Worm (Caenorhabditis elegans) whole organism, L3 larva: ENCODE measurements around the gene nduf-9.

Experiments
- ceh-16 ChIP-seq: sonication (generic microtip); optimal IDR thresholded peaks from 2 replicates; lab custom pipeline; 2017; ENCODE audit warnings: missing biosample characterization, missing genetic modification characterization
- ceh-28 ChIP-seq: fragments of 150-350 bp; optimal IDR thresholded peaks from 2 replicates; lab custom pipeline; 2014; ENCODE audit warnings: missing biosample characterization, missing genetic modification reagents, missing genetic modification characterization
- ceh-9 ChIP-seq: sonication (generic microtip); optimal IDR thresholded peaks from 2 replicates; lab custom pipeline; 2018; ENCODE audit warnings: missing biosample characterization, missing genetic modification characterization
- elt-1 ChIP-seq: fragments of 150-350 bp; optimal IDR thresholded peaks from 2 replicates; lab custom pipeline; 2014; ENCODE audit warnings: missing biosample characterization, missing genetic modification characterization
- elt-2 ChIP-seq: sonication (generic microtip); optimal IDR thresholded peaks from 2 replicates; lab custom pipeline; 2016; ENCODE audit warnings: missing genetic modification reagents, mild to moderate bottlenecking, missing genetic modification characterization, missing compliant biosample characterization
- eor-1 ChIP-seq, 2 experiments: fragments of 150-350 bp; optimal IDR thresholded peaks; 2 replicates each; lab custom pipeline; 2014 to 2018; ENCODE audit warnings: missing biosample characterization in 2 of 2, missing genetic modification characterization in 2 of 2
- fkh-10 ChIP-seq: sonication (generic microtip); optimal IDR thresholded peaks from 2 replicates; lab custom pipeline; 2017; ENCODE audit warnings: missing biosample characterization, missing genetic modification reagents, missing genetic modification characterization
- fkh-2 ChIP-seq: fragments of 150-350 bp; optimal IDR thresholded peaks from 2 replicates; lab custom pipeline; 2014; ENCODE audit warnings: missing biosample characterization, missing genetic modification reagents, missing genetic modification characterization
- fos-1 ChIP-seq: fragments of 150-350 bp; optimal IDR thresholded peaks from 2 replicates; lab custom pipeline; 2014; ENCODE audit warnings: missing biosample characterization, missing genetic modification characterization
- hmg-11 ChIP-seq: sonication (generic microtip); optimal IDR thresholded peaks from 2 replicates; lab custom pipeline; 2016; ENCODE audit warnings: missing genetic modification characterization, missing compliant biosample characterization
- jun-1 ChIP-seq: fragments of 150-350 bp; optimal IDR thresholded peaks from 2 replicates; lab custom pipeline; 2014; ENCODE audit warnings: missing biosample characterization, missing genetic modification reagents, missing genetic modification characterization
- lin-15B ChIP-seq: fragments of 150-350 bp; optimal IDR thresholded peaks from 2 replicates; lab custom pipeline; 2014; ENCODE audit warnings: missing biosample characterization, missing genetic modification characterization
- lin-39 ChIP-seq: fragments of 150-350 bp; optimal IDR thresholded peaks from 2 replicates; lab custom pipeline; 2018; ENCODE audit warnings: missing biosample characterization, missing genetic modification reagents, missing genetic modification characterization
- lsy-12 ChIP-seq: sonication (generic microtip); optimal IDR thresholded peaks from 2 replicates; lab custom pipeline; 2016; ENCODE audit warnings: mild to moderate bottlenecking, missing genetic modification characterization, missing compliant biosample characterization
- nfya-1 ChIP-seq: sonication (generic microtip); optimal IDR thresholded peaks from 2 replicates; lab custom pipeline; 2017; ENCODE audit warnings: missing genetic modification characterization, mild to moderate bottlenecking, missing compliant biosample characterization, antibody characterized with exemption, moderate library complexity; ENCODE audit not compliant: insufficient read depth
- nhr-11 ChIP-seq: fragments of 150-350 bp; optimal IDR thresholded peaks from 2 replicates; lab custom pipeline; 2014; ENCODE audit warnings: missing biosample characterization, missing genetic modification characterization
- nhr-237 ChIP-seq: fragments of 150-350 bp; optimal IDR thresholded peaks from 2 replicates; lab custom pipeline; 2014; ENCODE audit warnings: missing biosample characterization, missing genetic modification characterization
- nhr-25 ChIP-seq: sonication (generic microtip); optimal IDR thresholded peaks from 2 replicates; lab custom pipeline; 2017; ENCODE audit warnings: missing biosample characterization, missing genetic modification characterization
- nhr-43 ChIP-seq: sonication (generic microtip); optimal IDR thresholded peaks from 2 replicates; lab custom pipeline; 2016; ENCODE audit warnings: mild to moderate bottlenecking, missing genetic modification characterization, missing compliant biosample characterization; ENCODE audit not compliant: poor library complexity, severe bottlenecking
- nhr-76 ChIP-seq: fragments of 150-350 bp; sonication (generic microtip); optimal IDR thresholded peaks from 5 replicates; lab custom pipeline; 2014; ENCODE audit warnings: missing biosample characterization, missing genetic modification characterization
- nhr-77 ChIP-seq: fragments of 150-350 bp; optimal IDR thresholded peaks from 2 replicates; lab custom pipeline; 2014; ENCODE audit warnings: missing biosample characterization, missing genetic modification characterization
- pqm-1 ChIP-seq: fragments of 150-350 bp; optimal IDR thresholded peaks from 2 replicates; lab custom pipeline; 2017; ENCODE audit warnings: missing biosample characterization, missing genetic modification characterization, inconsistent platforms
- sea-2 ChIP-seq: fragments of 150-350 bp; sonication (generic microtip); optimal IDR thresholded peaks from 4 replicates; lab custom pipeline; 2014; ENCODE audit warnings: missing biosample characterization, missing genetic modification reagents, missing genetic modification characterization
- skn-1 ChIP-seq: fragments of 150-350 bp; optimal IDR thresholded peaks from 2 replicates; lab custom pipeline; 2014; ENCODE audit warnings: missing biosample characterization, missing genetic modification characterization
- tbx-2 ChIP-seq: sonication (generic microtip); optimal IDR thresholded peaks from 2 replicates; lab custom pipeline; 2016; ENCODE audit warnings: mild to moderate bottlenecking, missing genetic modification characterization, missing compliant biosample characterization
- unc-62 ChIP-seq: fragments of 150-350 bp; sonication (generic microtip); optimal IDR thresholded peaks from 4 replicates; lab custom pipeline; 2014; ENCODE audit warnings: missing biosample characterization, missing genetic modification reagents, missing genetic modification characterization
- zag-1 ChIP-seq: fragments of 150-350 bp; optimal IDR thresholded peaks from 2 replicates; lab custom pipeline; 2014; ENCODE audit warnings: missing biosample characterization, missing genetic modification characterization
- ztf-11 ChIP-seq: fragments of 150-350 bp; optimal IDR thresholded peaks from 2 replicates; lab custom pipeline; 2014; ENCODE audit warnings: missing biosample characterization, missing genetic modification characterization

Gene nduf-9

ce11 chrIII:3220287-3220686 is 28.1 kb downstream of the nduf-9 start:
- TF ChIP-seq fkh-10 (GFP tag; lab: Kevin White, UChicago) (peak; percentile 39), unc-62 (GFP tag; lab: Kevin White, UChicago) (no peak), nfya-1 (tag; lab: Kevin White, UChicago) (peak; percentile 71), hmg-11 (tag; lab: Kevin White, UChicago) (peak; percentile 78), lin-39 (tag; lab: Kevin White, UChicago) (peak; percentile 10)

ce11 chrIII:3219050-3219449 is 29.3 kb downstream of the nduf-9 start, which contains the start of gene frm-8:
TSS of gene frm-8 (minus strand) at chrIII:3219150.
- TF ChIP-seq skn-1 (no peak), jun-1 (no peak), fos-1 (tag; lab: Kevin White, UChicago) (no peak), fkh-2 (tag; lab: Kevin White, UChicago) (no peak)

ce11 chrIII:3203589-3203988 is 44.8 kb downstream of the nduf-9 start:
- TF ChIP-seq jun-1 (no peak), ceh-28 (tag; lab: Kevin White, UChicago) (no peak), fkh-2 (tag; lab: Kevin White, UChicago) (no peak), skn-1 (no peak)

- TF ChIP-seq ceh-16 (tag; lab: Kevin White, UChicago), result no peak
- peak; percentile 35 for TF ChIP-seq nfya-1 (tag; lab: Kevin White, UChicago)
- no peak for TF ChIP-seq elt-2 (tag; lab: Kevin White, UChicago)
Observed at ce11 chrIII:3200563-3200962, 47.8 kb downstream of the nduf-9 start.

ce11 chrIII:3199416-3199815 is 49.0 kb downstream of the nduf-9 start, which contains the start of gene heh-1:
TSS of gene heh-1 (minus strand) at chrIII:3199516.
- TF ChIP-seq skn-1, result no peak
- no peak for TF ChIP-seq nhr-77 (tag; lab: Kevin White, UChicago)
- no peak for TF ChIP-seq nhr-43 (tag; lab: Kevin White, UChicago)
- TF ChIP-seq pqm-1 (tag; lab: Kevin White, UChicago), result no peak
- TF ChIP-seq tbx-2 (tag; lab: Kevin White, UChicago), result no peak
- TF ChIP-seq zag-1 (tag; lab: Kevin White, UChicago), result no peak
- TF ChIP-seq sea-2 (GFP tag; lab: Kevin White, UChicago), result no peak
- no peak for TF ChIP-seq nhr-76 (tag; lab: Kevin White, UChicago)
- TF ChIP-seq nhr-237 (tag; lab: Kevin White, UChicago), result no peak
- no peak for TF ChIP-seq nhr-25 (tag; lab: Kevin White, UChicago)
- TF ChIP-seq fkh-10 (GFP tag; lab: Kevin White, UChicago), result no peak
- no peak for TF ChIP-seq ceh-16 (tag; lab: Kevin White, UChicago)
- no peak for TF ChIP-seq ceh-9
- no peak for TF ChIP-seq lin-15B (tag; lab: Kevin White, UChicago)
- no peak for TF ChIP-seq elt-2 (tag; lab: Kevin White, UChicago)
- no peak for TF ChIP-seq elt-1 (tag; lab: Kevin White, UChicago)
- no peak for TF ChIP-seq eor-1 (tag; optimal IDR thresholded peaks at IDR 0.05; lab: Kevin White, UChicago)
- TF ChIP-seq lsy-12 (tag; lab: Kevin White, UChicago), result no peak
- no peak for TF ChIP-seq nfya-1 (tag; lab: Kevin White, UChicago)

ce11 chrIII:3198307-3198706 is 50.1 kb downstream of the nduf-9 start, which contains the start of gene R148.7:
TSS of gene R148.7 (minus strand) at chrIII:3198407.
- TF ChIP-seq ztf-11 (tag; lab: Kevin White, UChicago) (no peak), ceh-28 (tag; lab: Kevin White, UChicago) (no peak)

- TF ChIP-seq tbx-2 (tag; lab: Kevin White, UChicago) (no peak), nhr-25 (tag; lab: Kevin White, UChicago) (no peak), nhr-11 (tag; lab: Kevin White, UChicago) (no peak)
- TF ChIP-seq, all 47 proteins: peak for 0
Observed at ce11 chrIII:3197904-3198303, 50.5 kb downstream of the nduf-9 start.
